Fruit fly (Drosophila melanogaster) whole organism, embryonic: Measurements from ENCODE around the gene mRpS10.

Experiments used
- CG10543 ChIP-seq: fragments of 200-800 bp; sonication (Bioruptor generic); optimal IDR thresholded peaks from 3 replicates; lab custom pipeline; 2017; ENCODE audit warnings: missing biosample characterization, mild to moderate bottlenecking, missing genetic modification characterization, moderate library complexity
- CG12299 ChIP-seq: fragments of 200-800 bp; sonication (Bioruptor generic); optimal IDR thresholded peaks from 2 replicates; lab custom pipeline; 2018; ENCODE audit warnings: missing biosample characterization, mild to moderate bottlenecking, missing genetic modification characterization
- CG1233 ChIP-seq: fragments of 200-800 bp; sonication (Bioruptor generic); optimal IDR thresholded peaks from 4 replicates; lab custom pipeline; 2018; ENCODE audit warnings: missing biosample characterization, mild to moderate bottlenecking, missing genetic modification characterization
- CG16863 ChIP-seq: fragments of 200-800 bp; sonication (Bioruptor generic); optimal IDR thresholded peaks from 3 replicates; lab custom pipeline; 2016; ENCODE audit warnings: missing biosample characterization, missing genetic modification characterization
- CG2129 ChIP-seq: fragments of 200-800 bp; sonication (Bioruptor generic); IDR thresholded peaks from 2 replicates; pipeline ENCODE4 v1.3.6; 2022; ENCODE audit warnings: missing biosample characterization, missing genetic modification characterization; ENCODE audit not compliant: partially characterized antibody
- CG30403 ChIP-seq: fragments of 200-800 bp; sonication (Bioruptor generic); optimal IDR thresholded peaks from 3 replicates; lab custom pipeline; 2016; ENCODE audit warnings: missing biosample characterization, missing genetic modification characterization
- CG42726 ChIP-seq: fragments of 200-800 bp; sonication (Bioruptor generic); IDR thresholded peaks from 2 replicates; pipeline ENCODE4 v1.3.6; 2022; ENCODE audit warnings: missing biosample characterization, missing genetic modification characterization; ENCODE audit not compliant: partially characterized antibody
- CG7271 ChIP-seq: fragments of 200-800 bp; sonication (Bioruptor generic); optimal IDR thresholded peaks from 2 replicates; lab custom pipeline; 2018; ENCODE audit warnings: missing biosample characterization, mild to moderate bottlenecking, missing genetic modification characterization, moderate library complexity
- E2f2 ChIP-seq: fragments of 200-800 bp; sonication (Bioruptor generic); IDR thresholded peaks from 2 replicates; pipeline ENCODE4 v1.3.6; 2022; ENCODE audit warnings: missing biosample characterization, missing genetic modification characterization
- GATAe ChIP-seq: fragments of 200-800 bp; sonication (Bioruptor generic); conservative IDR thresholded peaks from 2 replicates; pipeline ENCODE4 v1.3.6; 2022; ENCODE audit warnings: missing biosample characterization, missing genetic modification characterization
- Opbp ChIP-seq: fragments of 200-800 bp; sonication (Bioruptor generic); IDR thresholded peaks from 3 replicates; pipeline ENCODE4 v1.3.6; 2022; ENCODE audit warnings: missing biosample characterization, missing genetic modification characterization; ENCODE audit not compliant: partially characterized antibody
- Sox100B ChIP-seq: fragments of 200-800 bp; sonication (Bioruptor generic); optimal IDR thresholded peaks from 3 replicates; lab custom pipeline; 2018; ENCODE audit warnings: missing biosample characterization, mild to moderate bottlenecking, missing genetic modification characterization
- Xrp1 ChIP-seq: fragments of 200-800 bp; sonication (Bioruptor generic); IDR thresholded peaks from 2 replicates; pipeline ENCODE4 v1.3.6; 2022; ENCODE audit warnings: missing biosample characterization, missing genetic modification characterization
- cad ChIP-seq: fragments of >200 bp; optimal IDR thresholded peaks from 2 replicates; lab custom pipeline; 2017; ENCODE audit warnings: missing biosample characterization, missing genetic modification characterization
- p53 ChIP-seq: fragments of 200-800 bp; sonication (Bioruptor generic); optimal IDR thresholded peaks from 2 replicates; lab custom pipeline; 2016; ENCODE audit warnings: missing biosample characterization, missing genetic modification characterization
- stwl ChIP-seq: fragments of 200-800 bp; sonication (Bioruptor generic); optimal IDR thresholded peaks from 3 replicates; lab custom pipeline; 2018; ENCODE audit warnings: missing biosample characterization, mild to moderate bottlenecking, missing genetic modification characterization, moderate library complexity

The mRpS10 gene

dm6 chr3R:15277926-15278869, 48.7 kb downstream of the mRpS10 start, which contains the start of the genes MRG15 and Tm1 (continued):
- TF ChIP-seq CG16863 = no peak
- TF ChIP-seq Opbp (GFP tag; lab: Robert Waterston, UW) = peak; percentile 72; the same call in 2 of the 3 replicates
- peak; percentile 91 for TF ChIP-seq E2f2 (GFP tag; lab: Robert Waterston, UW)
- TF ChIP-seq GATAe = no peak
- 0 out of 2 replicates have a peak, but pooled peaks have one; percentile 19 for TF ChIP-seq CG2129 (GFP tag; lab: Robert Waterston, UW)
- no peak for TF ChIP-seq CG42726 (GFP tag; lab: Robert Waterston, UW)
- TF ChIP-seq p53 (GFP tag; lab: Kevin White, UChicago) = no peak
- TF ChIP-seq CG30403 (GFP tag; lab: Kevin White, UChicago) = no peak
- TF ChIP-seq stwl (tag; lab: Kevin White, UChicago) = peak; percentile 19
- no peak for TF ChIP-seq CG1233 (GFP tag; lab: Kevin White, UChicago)
- TF ChIP-seq CG10543 (GFP tag; lab: Kevin White, UChicago) = no peak
- TF ChIP-seq CG12299 (tag; lab: Kevin White, UChicago) = no peak
- TF ChIP-seq cad (GFP tag; lab: Kevin White, UChicago) = peak; percentile 55
- no peak for TF ChIP-seq Xrp1 (GFP tag; lab: Robert Waterston, UW)
- TF ChIP-seq CG7271 (tag; lab: Kevin White, UChicago) = no peak
- TF ChIP-seq Sox100B (GFP tag; lab: Kevin White, UChicago) = no peak
- TF ChIP-seq, all 482 proteins: peak for 82
